Worm (Caenorhabditis elegans) whole organism, L1 larva: Measurements from ENCODE around the gene srsx-32.

Experiments used
- C34B4.2 ChIP-seq: sonication (generic microtip); optimal IDR thresholded peaks from 2 replicates; lab custom pipeline; 2017; ENCODE audit warnings: mild to moderate bottlenecking, missing genetic modification characterization, missing compliant biosample characterization
- egl-27 ChIP-seq, 2 experiments: fragments of 150-350 bp in 1 of 2; sonication (generic microtip); optimal IDR thresholded peaks; 3 replicates each; lab custom pipeline; 2017 to 2018; ENCODE audit warnings: missing biosample characterization in 2 of 2, missing genetic modification characterization in 2 of 2, missing genetic modification reagents in 2 of 2
- elt-2 ChIP-seq: sonication (generic microtip); optimal IDR thresholded peaks from 2 replicates; lab custom pipeline; 2016; ENCODE audit warnings: missing genetic modification characterization, mild to moderate bottlenecking, inconsistent platforms, missing compliant biosample characterization, missing genetic modification reagents
- elt-3 ChIP-seq, 6 experiments: fragments of 150-350 bp in 1 of 6; sonication (generic microtip); optimal IDR thresholded peaks; 2 replicates each; lab custom pipeline; 2017 to 2018; ENCODE audit warnings: missing biosample characterization in 6 of 6, missing genetic modification characterization in 6 of 6, inconsistent platforms in 1 of 6
- lin-13 ChIP-seq: fragments of 150-350 bp; optimal IDR thresholded peaks from 2 replicates; lab custom pipeline; 2014; ENCODE audit warnings: missing biosample characterization, missing genetic modification reagents, missing genetic modification characterization
- lsy-2 ChIP-seq, 2 experiments: fragments of 150-350 bp; optimal IDR thresholded peaks; 2 replicates each; lab custom pipeline; 2014; ENCODE audit warnings: missing biosample characterization in 2 of 2, missing genetic modification characterization in 2 of 2
- mdl-1 ChIP-seq, 2 experiments: fragments of 150-350 bp; optimal IDR thresholded peaks; 2 replicates each; lab custom pipeline; 2014 to 2017; ENCODE audit warnings: missing biosample characterization in 2 of 2, missing genetic modification characterization in 2 of 2, inconsistent platforms in 1 of 2
- mep-1 ChIP-seq: fragments of 150-350 bp; optimal IDR thresholded peaks from 2 replicates; lab custom pipeline; 2014; ENCODE audit warnings: missing biosample characterization, missing genetic modification characterization
- nhr-12 ChIP-seq: sonication (generic microtip); optimal IDR thresholded peaks from 2 replicates; lab custom pipeline; 2017; ENCODE audit warnings: missing biosample characterization, missing genetic modification characterization
- nhr-76 ChIP-seq: sonication (generic microtip); optimal IDR thresholded peaks from 2 replicates; lab custom pipeline; 2017; ENCODE audit warnings: missing biosample characterization, missing genetic modification characterization
- pag-3 ChIP-seq: sonication (generic microtip); optimal IDR thresholded peaks from 2 replicates; lab custom pipeline; 2017; ENCODE audit warnings: missing genetic modification characterization, mild to moderate bottlenecking, missing compliant biosample characterization, antibody characterized with exemption, borderline replicate concordance; ENCODE audit not compliant: insufficient read depth
- unc-30 ChIP-seq: sonication (generic microtip); optimal IDR thresholded peaks from 2 replicates; lab custom pipeline; 2017; ENCODE audit warnings: missing biosample characterization, missing genetic modification characterization
- zag-1 ChIP-seq: fragments of 150-350 bp; optimal IDR thresholded peaks from 2 replicates; lab custom pipeline; 2014; ENCODE audit warnings: missing biosample characterization, missing genetic modification characterization
- ztf-4 ChIP-seq: fragments of 150-350 bp; optimal IDR thresholded peaks from 2 replicates; lab custom pipeline; 2014; ENCODE audit warnings: missing biosample characterization, missing genetic modification characterization

DNA sequence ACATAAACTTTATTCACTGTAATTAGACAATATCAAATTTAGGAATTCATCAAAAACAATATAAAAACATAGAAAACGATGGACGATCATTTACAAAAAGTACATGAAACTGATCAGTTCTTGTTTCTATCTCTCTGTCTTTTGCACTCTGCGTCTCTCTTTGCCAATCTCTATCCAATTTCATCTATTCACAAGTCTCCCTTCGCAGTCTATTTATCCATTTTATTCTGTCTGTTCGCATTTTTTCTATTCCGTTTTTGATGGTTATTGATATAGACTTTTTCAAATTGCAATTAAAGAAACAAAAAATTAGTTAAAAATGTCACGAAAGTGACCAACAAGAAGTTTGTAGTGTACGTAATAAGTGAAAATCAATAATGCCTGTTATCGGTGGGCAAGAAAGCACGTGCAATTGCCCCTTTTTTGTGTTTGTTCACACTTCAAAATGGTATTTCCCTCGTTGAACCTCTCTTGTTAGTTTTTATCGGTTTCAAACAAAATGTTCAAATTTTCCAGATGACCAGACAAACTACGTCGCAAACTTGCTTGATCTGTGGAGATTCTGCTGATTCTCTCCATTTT is 18.8 kb upstream of the srsx-32 start, which contains the start of gene nhr-42:
- TF ChIP-seq elt-3 (tag; optimal IDR thresholded peaks at IDR 0.05; lab: Kevin White, UChicago) (peak in 2 of 6 experiments; percentile 4 to 35), elt-2 (tag; lab: Kevin White, UChicago) (peak; percentile 55), egl-27 (tag; optimal IDR thresholded peaks at IDR 0.05; lab: Kevin White, UChicago) (no peak), C34B4.2 (tag; lab: Kevin White, UChicago) (no peak), pag-3 (tag; lab: Kevin White, UChicago) (no peak), mdl-1 (tag; optimal IDR thresholded peaks at IDR 0.05; lab: Kevin White, UChicago) (peak in 1 of 2 experiments; percentile 58), lin-13 (GFP tag; lab: Kevin White, UChicago) (no peak), lsy-2 (tag; optimal IDR thresholded peaks at IDR 0.05; lab: Kevin White, UChicago) (peak in 1 of 2 experiments; percentile 21), ztf-4 (no peak), zag-1 (tag; lab: Kevin White, UChicago) (no peak), unc-30 (tag; lab: Kevin White, UChicago) (no peak), nhr-76 (no peak), mep-1 (tag; lab: Kevin White, UChicago) (peak; percentile 22), nhr-12 (tag; lab: Kevin White, UChicago) (no peak)
